Fruit fly (Drosophila melanogaster): ENCODE data around the gene Cyp9f2.

- TF ChIP-seq EcR (GFP tag; optimal IDR thresholded peaks at IDR 0.05), result no peak
- no peak for TF ChIP-seq CG15710 (tag; optimal IDR thresholded peaks at IDR 0.05)
These were observed 22.0 kb downstream of the Cyp9f2 start for dm6 chr3R:12383784-12384183.

Measured in whole organism, pupa.